Fruit fly (Drosophila melanogaster) whole organism, embryonic: ENCODE results near the gene CG3165.

Experiments used
- CG10959 ChIP-seq: fragments of 200-800 bp; sonication (Bioruptor generic); IDR thresholded peaks from 2 replicates; pipeline ENCODE4 v1.3.6; 2022; ENCODE audit warnings: missing biosample characterization, missing genetic modification characterization
- CG12942 ChIP-seq: fragments of 200-800 bp; sonication (Bioruptor generic); optimal IDR thresholded peaks from 3 replicates; lab custom pipeline; 2016; ENCODE audit warnings: missing biosample characterization, missing genetic modification characterization
- CG14014 ChIP-seq: fragments of 200-800 bp; sonication (Bioruptor generic); IDR thresholded peaks from 2 replicates; pipeline ENCODE4 v1.3.6; 2022; ENCODE audit warnings: missing biosample characterization, missing genetic modification characterization
- CG8478 ChIP-seq: fragments of >200 bp; optimal IDR thresholded peaks from 2 replicates; lab custom pipeline; 2018
- Dek ChIP-seq: fragments of 200-800 bp; sonication (Bioruptor generic); optimal IDR thresholded peaks from 3 replicates; lab custom pipeline; 2019; ENCODE audit warnings: missing biosample characterization, mild to moderate bottlenecking, missing genetic modification characterization, moderate library complexity
- Fer1 ChIP-seq: fragments of 200-800 bp; sonication (Bioruptor generic); optimal IDR thresholded peaks from 2 replicates; lab custom pipeline; 2017; ENCODE audit warnings: missing biosample characterization, mild to moderate bottlenecking, missing genetic modification characterization

dm6 chr2L:2956992-2957391 lies 19.9 kb upstream of the CG3165 start:
- TF ChIP-seq Dek (no peak), CG12942 (GFP tag; lab: Kevin White, UChicago) (no peak), Fer1 (no peak), CG10959 (GFP tag; lab: Robert Waterston, UW) (no peak), CG14014 (GFP tag; lab: Robert Waterston, UW) (no peak), CG8478 (lab: Kevin White, UChicago) (peak; percentile 15)
